Worm (Caenorhabditis elegans) whole organism, young adult: Measurements from ENCODE around the gene Y47G7B.2.

Source experiments
- B0336.3 ChIP-seq: fragments of 200-800 bp; sonication (Bioruptor generic); IDR thresholded peaks from 2 replicates; pipeline ENCODE4 v1.3.6; 2022; ENCODE audit warnings: missing genetic modification characterization, missing compliant biosample characterization
- F10E7.11 ChIP-seq: sonication (generic microtip); optimal IDR thresholded peaks from 2 replicates; lab custom pipeline; 2017; ENCODE audit warnings: mild to moderate bottlenecking, missing genetic modification characterization, moderate library complexity, missing compliant biosample characterization
- F33H1.4 ChIP-seq: fragments of 200-800 bp; sonication (Bioruptor generic); IDR thresholded peaks from 2 replicates; pipeline ENCODE4 v1.3.6; 2022; ENCODE audit warnings: missing genetic modification reagents, missing genetic modification characterization, missing compliant biosample characterization
- F49E8.2 ChIP-seq: sonication (generic microtip); optimal IDR thresholded peaks from 3 replicates; lab custom pipeline; 2017; ENCODE audit warnings: missing genetic modification characterization, mild to moderate bottlenecking, missing compliant biosample characterization, antibody characterized with exemption, moderate library complexity; ENCODE audit not compliant: insufficient read depth
- F57C9.4 ChIP-seq: sonication (generic microtip); optimal IDR thresholded peaks from 2 replicates; lab custom pipeline; 2017; ENCODE audit warnings: mild to moderate bottlenecking, missing genetic modification characterization, missing compliant biosample characterization
- K12H6.12 ChIP-seq: fragments of 200-800 bp; sonication (Bioruptor generic); optimal IDR thresholded peaks from 2 replicates; lab custom pipeline; 2018; ENCODE audit warnings: mild to moderate bottlenecking, missing genetic modification characterization, missing compliant biosample characterization
- Y79H2A.3 ChIP-seq: fragments of 200-800 bp; sonication (Bioruptor generic); conservative IDR thresholded peaks from 2 replicates; pipeline ENCODE4 v1.3.6; 2022; ENCODE audit warnings: missing genetic modification reagents, missing genetic modification characterization, missing compliant biosample characterization
- aptf-2 ChIP-seq: fragments of 200-800 bp; sonication (Bioruptor generic); conservative IDR thresholded peaks from 2 replicates; pipeline ENCODE4 v1.3.6; 2022; ENCODE audit warnings: missing genetic modification reagents, missing genetic modification characterization, missing compliant biosample characterization
- aptf-3 ChIP-seq: fragments of 200-800 bp; sonication (Bioruptor generic); IDR thresholded peaks from 2 replicates; pipeline ENCODE4 v1.3.6; 2022; ENCODE audit warnings: missing genetic modification characterization, missing compliant biosample characterization
- athp-1 ChIP-seq: sonication (generic microtip); optimal IDR thresholded peaks from 2 replicates; lab custom pipeline; 2017; ENCODE audit warnings: mild to moderate bottlenecking, missing genetic modification characterization, missing compliant biosample characterization
- attf-5 ChIP-seq: fragments of 200-800 bp; sonication (Bioruptor generic); optimal IDR thresholded peaks from 2 replicates; lab custom pipeline; 2018; ENCODE audit warnings: mild to moderate bottlenecking, missing genetic modification characterization, missing compliant biosample characterization
- cebp-2 ChIP-seq: fragments of 200-800 bp; sonication (Bioruptor generic); IDR thresholded peaks from 2 replicates; pipeline ENCODE4 v1.3.6; 2022; ENCODE audit warnings: missing genetic modification characterization, missing compliant biosample characterization
- ceh-100 ChIP-seq: fragments of 200-800 bp; sonication (Bioruptor generic); IDR thresholded peaks from 2 replicates; pipeline ENCODE4 v1.3.6; 2022; ENCODE audit warnings: missing genetic modification reagents, missing genetic modification characterization, missing compliant biosample characterization
- ceh-79 ChIP-seq: sonication (generic microtip); optimal IDR thresholded peaks from 2 replicates; lab custom pipeline; 2017; ENCODE audit warnings: mild to moderate bottlenecking, missing genetic modification characterization, missing compliant biosample characterization
- dpl-1 ChIP-seq: fragments of 150-350 bp; optimal IDR thresholded peaks from 2 replicates; lab custom pipeline; 2014; ENCODE audit warnings: missing biosample characterization, missing genetic modification reagents, missing genetic modification characterization
- egrh-3 ChIP-seq: fragments of 200-800 bp; sonication (Bioruptor generic); IDR thresholded peaks from 2 replicates; pipeline ENCODE4 v1.3.6; 2022; ENCODE audit warnings: missing genetic modification reagents, missing genetic modification characterization, missing compliant biosample characterization
- ets-4 ChIP-seq: fragments of 200-800 bp; sonication (Bioruptor generic); optimal IDR thresholded peaks from 2 replicates; lab custom pipeline; 2018; ENCODE audit warnings: mild to moderate bottlenecking, missing genetic modification characterization, missing compliant biosample characterization
- hmg-1.2 ChIP-seq: fragments of 200-800 bp; sonication (Bioruptor generic); IDR thresholded peaks from 2 replicates; pipeline ENCODE4 v1.3.6; 2022; ENCODE audit warnings: missing genetic modification reagents, missing genetic modification characterization, missing compliant biosample characterization
- lir-1 ChIP-seq: fragments of 200-800 bp; sonication (Bioruptor generic); conservative IDR thresholded peaks from 2 replicates; pipeline ENCODE4 v1.3.6; 2022; ENCODE audit warnings: missing genetic modification reagents, missing genetic modification characterization, missing compliant biosample characterization
- mcd-1 ChIP-seq: fragments of 200-800 bp; sonication (Bioruptor generic); IDR thresholded peaks from 2 replicates; pipeline ENCODE4 v1.3.6; 2022; ENCODE audit warnings: missing genetic modification reagents, missing genetic modification characterization, missing compliant biosample characterization
- mes-4 ChIP-seq: sonication (generic microtip); optimal IDR thresholded peaks from 2 replicates; lab custom pipeline; 2016; ENCODE audit warnings: missing genotype, missing genetic modification characterization, missing compliant biosample characterization
- mxl-1 ChIP-seq: sonication (generic microtip); optimal IDR thresholded peaks from 2 replicates; lab custom pipeline; 2016; ENCODE audit warnings: missing genetic modification characterization, missing compliant biosample characterization
- nfya-1 ChIP-seq: sonication (generic microtip); optimal IDR thresholded peaks from 2 replicates; lab custom pipeline; 2017; ENCODE audit warnings: antibody characterized with exemption, missing compliant biosample characterization, missing genetic modification characterization, borderline replicate concordance; ENCODE audit not compliant: insufficient read depth
- nfya-2 ChIP-seq: fragments of 200-800 bp; sonication (Bioruptor generic); IDR thresholded peaks from 2 replicates; pipeline ENCODE4 v1.3.6; 2022; ENCODE audit warnings: missing genetic modification reagents, missing genetic modification characterization, missing compliant biosample characterization
- nhr-120 ChIP-seq: fragments of 200-800 bp; sonication (Bioruptor generic); IDR thresholded peaks from 2 replicates; pipeline ENCODE4 v1.3.6; 2022; ENCODE audit warnings: missing genetic modification characterization, missing compliant biosample characterization
- pha-4 ChIP-seq: fragments of 150-350 bp; sonication (generic microtip); optimal IDR thresholded peaks from 2 replicates; lab custom pipeline; 2014; ENCODE audit warnings: missing biosample characterization, missing genetic modification reagents, missing genetic modification characterization
- rcor-1 ChIP-seq: fragments of 200-800 bp; sonication (Bioruptor generic); IDR thresholded peaks from 2 replicates; pipeline ENCODE4 v1.3.6; 2022; ENCODE audit warnings: missing genetic modification reagents, missing genetic modification characterization, missing compliant biosample characterization
- rec-8 ChIP-seq, 2 experiments: sonication (generic microtip); optimal IDR thresholded peaks; 2 replicates each; lab custom pipeline; 2016; ENCODE audit warnings: mild to moderate bottlenecking in 2 of 2, missing genetic modification characterization in 2 of 2, missing genetic modification reagents in 2 of 2, missing genotype in 2 of 2, missing biosample characterization in 1 of 2, missing compliant biosample characterization in 1 of 2, moderate library complexity in 1 of 2
- repo-1 ChIP-seq: sonication (generic microtip); optimal IDR thresholded peaks from 2 replicates; lab custom pipeline; 2017; ENCODE audit warnings: mild to moderate bottlenecking, missing genetic modification characterization, missing compliant biosample characterization
- snpc-1.3 ChIP-seq: sonication (generic microtip); optimal IDR thresholded peaks from 2 replicates; lab custom pipeline; 2017; ENCODE audit warnings: missing genetic modification characterization, mild to moderate bottlenecking, missing compliant biosample characterization, antibody characterized with exemption, moderate library complexity, missing genotype, missing genetic modification reagents; ENCODE audit not compliant: insufficient read depth
- snpc-4 ChIP-seq, 5 experiments: fragments of 150-350 bp in 1 of 5; sonication (generic microtip) in 4 of 5; optimal IDR thresholded peaks; 2 replicates each; lab custom pipeline; 2014 to 2018; ENCODE audit warnings: missing genetic modification characterization in 5 of 5, missing biosample characterization in 3 of 5, antibody characterized with exemption in 2 of 5, mild to moderate bottlenecking in 2 of 5, missing compliant biosample characterization in 2 of 5, missing genotype in 2 of 5, moderate library complexity in 2 of 5, missing genetic modification reagents in 1 of 5
- tbp1 ChIP-seq: fragments of 200-800 bp; sonication (Bioruptor generic); optimal IDR thresholded peaks from 2 replicates; lab custom pipeline; 2018; ENCODE audit warnings: mild to moderate bottlenecking, missing genetic modification characterization, missing compliant biosample characterization
- tbx-9 ChIP-seq: sonication (generic microtip); optimal IDR thresholded peaks from 2 replicates; lab custom pipeline; 2016; ENCODE audit warnings: borderline replicate concordance, missing genetic modification characterization, inconsistent platforms, missing compliant biosample characterization
- unc-130 ChIP-seq: sonication (generic microtip); optimal IDR thresholded peaks from 2 replicates; lab custom pipeline; 2016; ENCODE audit warnings: missing genetic modification reagents, missing genetic modification characterization, missing compliant biosample characterization
- xnd-1 ChIP-seq: sonication (generic microtip); optimal IDR thresholded peaks from 2 replicates; lab custom pipeline; 2016; ENCODE audit warnings: missing genotype, missing genetic modification reagents, missing genetic modification characterization, missing compliant biosample characterization
- zfh-2 ChIP-seq: fragments of 200-800 bp; sonication (Bioruptor generic); conservative IDR thresholded peaks from 2 replicates; pipeline ENCODE4 v1.3.6; 2022; ENCODE audit warnings: missing genetic modification reagents, missing genetic modification characterization, missing compliant biosample characterization
- ztf-28 ChIP-seq: fragments of 200-800 bp; sonication (Bioruptor generic); IDR thresholded peaks from 2 replicates; pipeline ENCODE4 v1.3.6; 2022; ENCODE audit warnings: missing genetic modification reagents, missing genetic modification characterization, missing compliant biosample characterization
- ztf-3 ChIP-seq: fragments of 200-800 bp; sonication (Bioruptor generic); optimal IDR thresholded peaks from 2 replicates; lab custom pipeline; 2018; ENCODE audit warnings: mild to moderate bottlenecking, missing genetic modification characterization, missing compliant biosample characterization
- ztf-6 ChIP-seq: fragments of 200-800 bp; sonication (Bioruptor generic); IDR thresholded peaks from 2 replicates; pipeline ENCODE4 v1.3.6; 2022; ENCODE audit warnings: missing genetic modification reagents, missing genetic modification characterization, missing compliant biosample characterization

The Y47G7B.2 gene

ce11 chrII:2749595-2750048 lies 41.8 kb upstream of the Y47G7B.2 start, which contains the start of gene F29A7.4:
Gene F29A7.4, plus strand, starts transcription at chrII:2749998.
- no peak for TF ChIP-seq tbx-9
- TF ChIP-seq athp-1 (tag; lab: Kevin White, UChicago): no peak
- no peak for TF ChIP-seq tbp1 (GFP tag; lab: Kevin White, UChicago)
- TF ChIP-seq B0336.3 (GFP tag; lab: Robert Waterston, UW): no peak
- TF ChIP-seq pha-4 (tag; lab: Kevin White, UChicago): no peak
- no peak for TF ChIP-seq ztf-6 (GFP tag; lab: Robert Waterston, UW)
- no peak for TF ChIP-seq dpl-1 (GFP tag; lab: Kevin White, UChicago)
- no peak for TF ChIP-seq ceh-79 (tag; lab: Kevin White, UChicago)
- no peak for TF ChIP-seq nfya-2
- no peak for TF ChIP-seq rcor-1
- no peak for TF ChIP-seq F57C9.4
- no peak for TF ChIP-seq lir-1 (GFP tag; lab: Robert Waterston, UW)
- TF ChIP-seq mes-4 (tag; lab: Kevin White, UChicago): no peak

- TF ChIP-seq F49E8.2 (tag; lab: Kevin White, UChicago) (no peak), attf-5 (GFP tag; lab: Kevin White, UChicago) (peak; percentile 2), snpc-1.3 (tag; lab: Kevin White, UChicago) (no peak), nhr-120 (GFP tag; lab: Robert Waterston, UW) (no peak), mcd-1 (GFP tag; lab: Robert Waterston, UW) (0 out of 2 replicates have a peak, but pooled peaks have one; percentile 37), K12H6.12 (tag; lab: Kevin White, UChicago) (peak; percentile 23), hmg-1.2 (GFP tag; lab: Robert Waterston, UW) (peak; percentile 57; the same call in 1 of the 2 replicates), zfh-2 (GFP tag; lab: Robert Waterston, UW) (peak; percentile 46; the same call in 1 of the 2 replicates), rec-8 (tag; optimal IDR thresholded peaks at IDR 0.05; lab: Kevin White, UChicago) (no peak), ztf-28 (no peak), snpc-4 (GFP tag; optimal IDR thresholded peaks at IDR 0.05; lab: Kevin White, UChicago) (peak; percentile 57), snpc-4 (tag; optimal IDR thresholded peaks at IDR 0.05; lab: Kevin White, UChicago) (peak in 3 of 4 experiments; percentile 40 to 66 (median 52)), aptf-2 (GFP tag; lab: Robert Waterston, UW) (no peak), ceh-100 (no peak)
Measured at ce11 chrII:2747956-2748621, 40.3 kb upstream of the Y47G7B.2 start.

ce11 chrII:2742251-2742650 lies 34.4 kb upstream of the Y47G7B.2 start, which contains the start of gene T05A8.7:
Gene T05A8.7, minus strand, starts transcription at chrII:2742351.
- TF ChIP-seq nfya-2: no peak
- no peak for TF ChIP-seq K12H6.12 (tag; lab: Kevin White, UChicago)
- TF ChIP-seq Y79H2A.3: no peak
- no peak for TF ChIP-seq tbp1 (GFP tag; lab: Kevin White, UChicago)
- no peak for TF ChIP-seq F33H1.4
- no peak for TF ChIP-seq egrh-3 (GFP tag; lab: Robert Waterston, UW)
- TF ChIP-seq ets-4 (GFP tag; lab: Kevin White, UChicago): no peak
- TF ChIP-seq cebp-2 (GFP tag; lab: Robert Waterston, UW): no peak
- no peak for TF ChIP-seq repo-1 (tag; lab: Kevin White, UChicago)
- no peak for TF ChIP-seq ztf-3 (GFP tag; lab: Kevin White, UChicago)
- no peak for TF ChIP-seq aptf-2 (GFP tag; lab: Robert Waterston, UW)
- TF ChIP-seq nfya-1: no peak
- TF ChIP-seq mxl-1 (tag; lab: Kevin White, UChicago): no peak
- TF ChIP-seq unc-130 (GFP tag; lab: Kevin White, UChicago): no peak
- no peak for TF ChIP-seq F10E7.11 (tag; lab: Kevin White, UChicago)
- no peak for TF ChIP-seq xnd-1 (tag; lab: Kevin White, UChicago)
- no peak for TF ChIP-seq aptf-3 (GFP tag; lab: Robert Waterston, UW)
- TF ChIP-seq, all 124 proteins: peak for 0
